Fruit fly (Drosophila melanogaster): ENCODE measurements around the gene CG4080.

Gene CG4080

DNA sequence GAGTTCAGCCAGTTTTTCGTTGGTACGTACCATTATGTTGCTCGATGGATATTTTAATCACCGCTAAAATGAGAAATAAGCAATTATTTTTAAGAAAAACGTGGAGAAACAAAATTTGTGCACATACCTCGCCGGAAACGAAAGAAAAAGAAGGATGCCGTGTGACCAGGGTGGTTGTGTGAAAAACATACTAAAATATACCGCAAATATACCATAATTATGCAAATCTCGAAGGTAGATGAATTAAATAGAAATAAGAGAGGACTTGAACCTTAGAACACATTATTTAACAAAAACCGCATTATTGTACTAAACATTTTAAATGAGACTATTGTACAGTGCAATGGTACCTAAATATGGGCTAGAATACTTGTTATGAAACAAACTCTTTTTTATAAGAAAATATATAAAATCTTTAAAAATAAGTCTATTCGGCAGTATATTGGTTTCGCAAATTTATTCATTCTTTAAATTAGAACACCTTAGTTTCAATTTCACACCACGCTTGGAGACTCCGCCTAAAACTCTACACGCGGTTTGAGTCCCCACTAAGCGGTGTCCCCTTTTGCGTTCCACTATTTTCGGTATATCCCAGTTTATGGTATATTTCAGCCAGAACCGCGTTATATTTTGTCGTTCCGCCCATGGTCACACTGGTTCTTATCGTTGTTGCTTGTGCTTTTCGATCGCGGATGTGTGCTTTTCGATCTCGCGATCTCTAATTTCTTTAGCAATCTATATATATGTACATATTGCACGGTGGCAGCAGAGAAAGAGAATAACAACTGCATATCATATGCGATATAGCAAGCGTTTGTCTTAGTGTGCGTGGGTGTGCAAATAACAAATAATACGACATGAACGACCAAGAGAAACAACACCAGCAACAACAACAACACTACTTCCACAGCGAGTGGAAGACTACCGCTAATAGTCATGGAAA, 30.9 kb upstream of the CG4080 start, which contains the start of the genes RpS17 and MTF-1 (continued):
- peak; percentile 65 for TF ChIP-seq nau (GFP tag; optimal IDR thresholded peaks at IDR 0.05)
- no peak for TF ChIP-seq CG15696 (tag; optimal IDR thresholded peaks at IDR 0.05)
- peak; percentile 46 for TF ChIP-seq gcm (GFP tag; optimal IDR thresholded peaks at IDR 0.05)
- TF ChIP-seq bbx (GFP tag; IDR thresholded peaks at IDR 0.05; ENCODE audit: partially characterized antibody): no peak
- no peak for TF ChIP-seq hth (optimal IDR thresholded peaks at IDR 0.05)
- no peak for TF ChIP-seq CG16815 (GFP tag; optimal IDR thresholded peaks at IDR 0.05)
- 0 out of 3 replicates have a peak, but pooled peaks have one; percentile 35 for TF ChIP-seq Optix (GFP tag; IDR thresholded peaks at IDR 0.05)
- no peak for TF ChIP-seq CG6791 (GFP tag; IDR thresholded peaks at IDR 0.05; ENCODE audit: partially characterized antibody)
- peak; percentile 66 for TF ChIP-seq Hmr (GFP tag; optimal IDR thresholded peaks at IDR 0.05)
- TF ChIP-seq ato (GFP tag; IDR thresholded peaks at IDR 0.05; ENCODE audit: partially characterized antibody): no peak
- TF ChIP-seq D19A (tag; optimal IDR thresholded peaks at IDR 0.05): peak; percentile 13
- peak; percentile 58 for TF ChIP-seq CG14710 (tag; optimal IDR thresholded peaks at IDR 0.05)
- peak; percentile 53 for TF ChIP-seq slou (GFP tag; optimal IDR thresholded peaks at IDR 0.05)
- TF ChIP-seq Rx (GFP tag; IDR thresholded peaks at IDR 0.05): 0 out of 2 replicates have a peak, but pooled peaks have one; percentile 22
- TF ChIP-seq Rfx (GFP tag; IDR thresholded peaks at IDR 0.05): peak; percentile 70
- TF ChIP-seq GATAe (GFP tag; conservative IDR thresholded peaks at IDR 0.05): no peak
- TF ChIP-seq CG7556 (GFP tag; optimal IDR thresholded peaks at IDR 0.05): peak; percentile 22
- TF ChIP-seq Awh (GFP tag; IDR thresholded peaks at IDR 0.05): peak; percentile 38; the same call in 1 of the 2 replicates
- TF ChIP-seq trh (GFP tag; optimal IDR thresholded peaks at IDR 0.05): no peak
- peak; percentile 27 for TF ChIP-seq HLHmδ (GFP tag; optimal IDR thresholded peaks at IDR 0.05)
- TF ChIP-seq CG10431 (GFP tag; optimal IDR thresholded peaks at IDR 0.05): peak; percentile 59
- peak; percentile 66 for TF ChIP-seq dm (GFP tag; optimal IDR thresholded peaks at IDR 0.05)
- no peak for TF ChIP-seq CG15073 (GFP tag; optimal IDR thresholded peaks at IDR 0.05)
- peak; percentile 63 for TF ChIP-seq CG15601 (tag; optimal IDR thresholded peaks at IDR 0.05)
- TF ChIP-seq fd64A (GFP tag; optimal IDR thresholded peaks at IDR 0.05): peak; percentile 21
- no peak for TF ChIP-seq Hr51 (GFP tag; optimal IDR thresholded peaks at IDR 0.05)
- TF ChIP-seq tin (GFP tag; optimal IDR thresholded peaks at IDR 0.05): no peak
- TF ChIP-seq slbo (GFP tag; IDR thresholded peaks at IDR 0.05): peak; percentile 53
- TF ChIP-seq her (GFP tag; optimal IDR thresholded peaks at IDR 0.05): no peak
- no peak for TF ChIP-seq CG7786 (GFP tag; optimal IDR thresholded peaks at IDR 0.05)
- TF ChIP-seq tgo (GFP tag; IDR thresholded peaks at IDR 0.05): peak; percentile 51
- peak; percentile 43 for TF ChIP-seq CG2202 (tag; optimal IDR thresholded peaks at IDR 0.05)
- TF ChIP-seq Elba2 (GFP tag; optimal IDR thresholded peaks at IDR 0.05): no peak
- peak; percentile 91 for TF ChIP-seq grn (GFP tag; optimal IDR thresholded peaks at IDR 0.05)
- TF ChIP-seq scrt (GFP tag; optimal IDR thresholded peaks at IDR 0.05): peak; percentile 39
- 0 out of 2 replicates have a peak, but pooled peaks have one; percentile 11 for TF ChIP-seq wdn (GFP tag; IDR thresholded peaks at IDR 0.05)
- TF ChIP-seq unpg (GFP tag; optimal IDR thresholded peaks at IDR 0.05): peak; percentile 60
- no peak for TF ChIP-seq mld (GFP tag; IDR thresholded peaks at IDR 0.05; ENCODE audit: partially characterized antibody)
- no peak; the same call in 1 of the 2 replicates for TF ChIP-seq amos (GFP tag; IDR thresholded peaks at IDR 0.05; ENCODE audit: partially characterized antibody)
- peak; percentile 69 for TF ChIP-seq CG4707 (GFP tag; optimal IDR thresholded peaks at IDR 0.05)
- peak; percentile 25 for TF ChIP-seq CG31365 (tag; optimal IDR thresholded peaks at IDR 0.05)
- no peak for TF ChIP-seq CG10959 (GFP tag; IDR thresholded peaks at IDR 0.05)
- no peak for TF ChIP-seq E2f1 (GFP tag; IDR thresholded peaks at IDR 0.05)
- TF ChIP-seq CG3838 (GFP tag; optimal IDR thresholded peaks at IDR 0.05): no peak
- peak; percentile 81 for TF ChIP-seq CG17328 (GFP tag; IDR thresholded peaks at IDR 0.05)
- TF ChIP-seq Chrac-16 (GFP tag; optimal IDR thresholded peaks at IDR 0.05): no peak
- TF ChIP-seq pum (GFP tag; optimal IDR thresholded peaks at IDR 0.05): no peak
- peak; percentile 61 for TF ChIP-seq CG1024 (GFP tag; IDR thresholded peaks at IDR 0.05)

Data from whole organism, embryonic.